Worm (Caenorhabditis elegans): ENCODE data around the gene srd-15.

DNA sequence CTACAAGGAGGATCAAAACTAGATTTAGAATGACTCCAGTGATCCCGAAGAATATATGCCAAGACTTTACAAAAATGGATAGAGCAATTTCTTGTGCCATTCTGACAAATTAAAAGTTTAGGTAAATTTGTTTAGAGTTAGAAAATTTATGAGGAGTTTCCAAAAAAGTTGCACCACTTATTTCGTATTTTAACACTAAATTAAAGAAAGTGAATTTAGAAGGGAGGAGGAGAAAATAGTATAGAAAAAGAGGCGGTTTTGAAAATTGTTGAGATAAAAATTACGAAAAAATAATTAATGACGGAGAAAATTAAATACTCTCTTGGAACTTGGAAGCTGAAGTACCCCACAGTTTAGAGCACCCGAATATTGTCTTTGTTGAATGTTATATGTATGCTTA is at the start of gene srd-15:
- TF ChIP-seq him-1 (tag; optimal IDR thresholded peaks at IDR 0.05): no peak
- TF ChIP-seq pha-4 (tag; optimal IDR thresholded peaks at IDR 0.05): no peak
- TF ChIP-seq Y67H2A.10 (GFP tag; conservative IDR thresholded peaks at IDR 0.05): no peak
- no peak for TF ChIP-seq rec-8 (tag; optimal IDR thresholded peaks at IDR 0.05)

Data from whole organism, young adult.